Fruit fly (Drosophila melanogaster) whole organism, prepupa: ENCODE data around the gene LysRS.

Experiments used
- CG10631 ChIP-seq: fragments of 200-800 bp; sonication (Bioruptor generic); optimal IDR thresholded peaks from 2 replicates; lab custom pipeline; 2016; ENCODE audit warnings: missing biosample characterization, missing genetic modification characterization
- CG10669 ChIP-seq: fragments of 200-800 bp; sonication (Bioruptor generic); optimal IDR thresholded peaks from 3 replicates; lab custom pipeline; 2018; ENCODE audit warnings: missing biosample characterization, mild to moderate bottlenecking, missing genetic modification characterization, moderate library complexity
- CG11294 ChIP-seq: fragments of 200-800 bp; sonication (Bioruptor generic); IDR thresholded peaks from 2 replicates; pipeline ENCODE4 v1.3.6; 2022; ENCODE audit warnings: missing biosample characterization, missing genetic modification characterization
- CG11762 ChIP-seq: fragments of 200-800 bp; sonication (Bioruptor generic); optimal IDR thresholded peaks from 3 replicates; lab custom pipeline; 2016; ENCODE audit warnings: missing biosample characterization, missing genetic modification characterization; ENCODE audit not compliant: insufficient read depth
- CG15336 ChIP-seq: fragments of 200-800 bp; sonication (Bioruptor generic); IDR thresholded peaks from 2 replicates; pipeline ENCODE4 v1.3.6; 2022; ENCODE audit warnings: missing biosample characterization, missing genetic modification characterization
- CG1621 ChIP-seq: fragments of 200-800 bp; sonication (Bioruptor generic); optimal IDR thresholded peaks from 3 replicates; lab custom pipeline; 2018; ENCODE audit warnings: missing biosample characterization, mild to moderate bottlenecking, missing genetic modification characterization
- CG3032 ChIP-seq: fragments of 200-800 bp; optimal IDR thresholded peaks from 2 replicates; lab custom pipeline; 2019; ENCODE audit warnings: missing biosample characterization, mild to moderate bottlenecking, missing genetic modification characterization, moderate library complexity
- CG34406 ChIP-seq: fragments of 200-800 bp; sonication (Bioruptor generic); optimal IDR thresholded peaks from 3 replicates; lab custom pipeline; 2016; ENCODE audit warnings: missing biosample characterization, missing genetic modification characterization
- CG3919 ChIP-seq: fragments of 200-800 bp; sonication (Bioruptor generic); optimal IDR thresholded peaks from 3 replicates; lab custom pipeline; 2016; ENCODE audit warnings: missing biosample characterization, missing genetic modification characterization
- CG4318 ChIP-seq: fragments of 200-800 bp; sonication (Bioruptor generic); optimal IDR thresholded peaks from 3 replicates; lab custom pipeline; 2017; ENCODE audit warnings: missing biosample characterization, mild to moderate bottlenecking, missing genetic modification characterization
- CG6163 ChIP-seq: fragments of 200-800 bp; sonication (Bioruptor generic); IDR thresholded peaks from 3 replicates; pipeline ENCODE4 v1.3.6; 2022; ENCODE audit warnings: missing biosample characterization, missing genetic modification characterization
- CG6276 ChIP-seq: fragments of 200-800 bp; sonication (Bioruptor generic); optimal IDR thresholded peaks from 2 replicates; lab custom pipeline; 2017; ENCODE audit warnings: missing biosample characterization, mild to moderate bottlenecking, missing genetic modification characterization
- CG6808 ChIP-seq: fragments of 200-800 bp; sonication (Bioruptor generic); optimal IDR thresholded peaks from 3 replicates; lab custom pipeline; 2017; ENCODE audit warnings: missing biosample characterization, missing genetic modification characterization, mild to moderate bottlenecking, moderate library complexity, missing genetic modification reagents
- CG6854 ChIP-seq: fragments of 200-800 bp; sonication (Bioruptor generic); optimal IDR thresholded peaks from 2 replicates; lab custom pipeline; 2017; ENCODE audit warnings: missing biosample characterization, mild to moderate bottlenecking, missing genetic modification characterization
- CG7368 ChIP-seq: fragments of 200-800 bp; sonication (Bioruptor generic); optimal IDR thresholded peaks from 3 replicates; lab custom pipeline; 2016; ENCODE audit warnings: missing biosample characterization, missing genetic modification characterization
- CG8319 ChIP-seq: fragments of 200-800 bp; sonication (Bioruptor generic); optimal IDR thresholded peaks from 3 replicates; lab custom pipeline; 2016; ENCODE audit warnings: missing biosample characterization, missing genetic modification characterization
- CG8632 ChIP-seq: fragments of 200-800 bp; sonication (Bioruptor generic); optimal IDR thresholded peaks from 3 replicates; lab custom pipeline; 2016; ENCODE audit warnings: missing biosample characterization, missing genetic modification characterization
- Eip75B ChIP-seq: fragments of 200-800 bp; sonication (Bioruptor generic); optimal IDR thresholded peaks from 3 replicates; lab custom pipeline; 2016; ENCODE audit warnings: missing biosample characterization, missing genetic modification characterization
- Eip78C ChIP-seq: fragments of 200-800 bp; sonication (Bioruptor generic); peaks from one replicate; lab custom pipeline; 2016; ENCODE audit warnings: missing biosample characterization, missing genetic modification characterization
- Eip93F ChIP-seq: fragments of 200-800 bp; sonication (Bioruptor generic); optimal IDR thresholded peaks from 2 replicates; lab custom pipeline; 2016; ENCODE audit warnings: missing biosample characterization, mild to moderate bottlenecking, missing genetic modification characterization
- Ets21C ChIP-seq: fragments of 200-800 bp; sonication (Bioruptor generic); optimal IDR thresholded peaks from 3 replicates; lab custom pipeline; 2016; ENCODE audit warnings: missing biosample characterization, missing genetic modification characterization
- Ets96B ChIP-seq: fragments of 200-800 bp; optimal IDR thresholded peaks from 2 replicates; lab custom pipeline; 2019; ENCODE audit warnings: missing biosample characterization, mild to moderate bottlenecking, missing genetic modification characterization, moderate library complexity
- Hr38 ChIP-seq: sonication (Bioruptor generic); optimal IDR thresholded peaks from 2 replicates; lab custom pipeline; 2016; ENCODE audit warnings: missing biosample characterization, missing genetic modification characterization
- Hr39 ChIP-seq: fragments of 200-800 bp; sonication (Bioruptor generic); optimal IDR thresholded peaks from 2 replicates; lab custom pipeline; 2016; ENCODE audit warnings: missing biosample characterization, missing genetic modification characterization
- Hr4 ChIP-seq: fragments of 200-800 bp; sonication (Bioruptor generic); optimal IDR thresholded peaks from 3 replicates; lab custom pipeline; 2016; ENCODE audit warnings: missing biosample characterization, missing genetic modification characterization
- Lpt ChIP-seq: fragments of 200-800 bp; sonication (Bioruptor generic); optimal IDR thresholded peaks from 3 replicates; lab custom pipeline; 2016; ENCODE audit warnings: missing biosample characterization, missing genetic modification characterization
- Met ChIP-seq: fragments of 200-800 bp; sonication (Bioruptor generic); optimal IDR thresholded peaks from 3 replicates; lab custom pipeline; 2016; ENCODE audit warnings: missing biosample characterization, missing genetic modification characterization
- OdsH ChIP-seq: fragments of 200-800 bp; sonication (Bioruptor generic); optimal IDR thresholded peaks from 3 replicates; lab custom pipeline; 2016; ENCODE audit warnings: missing biosample characterization, missing genetic modification characterization
- Smox ChIP-seq: fragments of 200-800 bp; sonication (Bioruptor generic); optimal IDR thresholded peaks from 3 replicates; lab custom pipeline; 2016; ENCODE audit warnings: missing biosample characterization, missing genetic modification characterization
- Sox14 ChIP-seq: fragments of 200-800 bp; sonication (Bioruptor generic); optimal IDR thresholded peaks from 3 replicates; lab custom pipeline; 2016; ENCODE audit warnings: missing biosample characterization, missing genetic modification characterization
- Sox15 ChIP-seq: fragments of 200-800 bp; sonication (Bioruptor generic); optimal IDR thresholded peaks from 3 replicates; lab custom pipeline; 2016; ENCODE audit warnings: missing biosample characterization, missing genetic modification characterization
- achi ChIP-seq: fragments of 200-800 bp; sonication (Bioruptor generic); optimal IDR thresholded peaks from 3 replicates; lab custom pipeline; 2016; ENCODE audit warnings: missing biosample characterization, missing genetic modification characterization
- acj6 ChIP-seq: fragments of 200-800 bp; sonication (Bioruptor generic); optimal IDR thresholded peaks from 3 replicates; lab custom pipeline; 2016; ENCODE audit warnings: missing biosample characterization, missing genetic modification characterization
- cyc ChIP-seq: fragments of 200-800 bp; sonication (Bioruptor generic); optimal IDR thresholded peaks from 3 replicates; lab custom pipeline; 2016; ENCODE audit warnings: missing biosample characterization, missing genetic modification characterization
- dac ChIP-seq: fragments of 200-800 bp; sonication (Bioruptor generic); optimal IDR thresholded peaks from 2 replicates; lab custom pipeline; 2017; ENCODE audit warnings: missing biosample characterization, mild to moderate bottlenecking, missing genetic modification characterization
- dsx ChIP-seq: fragments of 200-800 bp; optimal IDR thresholded peaks from 3 replicates; lab custom pipeline; 2019; ENCODE audit warnings: missing biosample characterization, mild to moderate bottlenecking, missing genetic modification characterization, moderate library complexity; ENCODE audit not compliant: poor library complexity, severe bottlenecking
- esn ChIP-seq: fragments of 200-800 bp; sonication (Bioruptor generic); optimal IDR thresholded peaks from 2 replicates; lab custom pipeline; 2016; ENCODE audit warnings: missing biosample characterization, mild to moderate bottlenecking, missing genetic modification characterization, moderate library complexity
- fd59A ChIP-seq: fragments of 200-800 bp; sonication (Bioruptor generic); optimal IDR thresholded peaks from 2 replicates; lab custom pipeline; 2017; ENCODE audit warnings: missing biosample characterization, mild to moderate bottlenecking, missing genetic modification characterization, missing genetic modification reagents
- fd85E ChIP-seq: fragments of 200-800 bp; sonication (Bioruptor generic); optimal IDR thresholded peaks from 3 replicates; lab custom pipeline; 2016; ENCODE audit warnings: missing biosample characterization, missing genetic modification characterization
- fkh ChIP-seq: fragments of 200-800 bp; sonication (Bioruptor generic); optimal IDR thresholded peaks from 3 replicates; lab custom pipeline; 2017; ENCODE audit warnings: missing biosample characterization, mild to moderate bottlenecking, missing genetic modification characterization, moderate library complexity
- net ChIP-seq: fragments of 200-800 bp; sonication (Bioruptor generic); optimal IDR thresholded peaks from 3 replicates; lab custom pipeline; 2016; ENCODE audit warnings: missing biosample characterization, missing genetic modification characterization
- pdm3 ChIP-seq: fragments of 200-800 bp; sonication (Bioruptor generic); optimal IDR thresholded peaks from 3 replicates; lab custom pipeline; 2016; ENCODE audit warnings: missing biosample characterization, missing genetic modification characterization
- salr ChIP-seq, 2 experiments: fragments of 200-800 bp; sonication (Bioruptor generic); optimal IDR thresholded peaks; 3 replicates each; lab custom pipeline; 2016 to 2018; ENCODE audit warnings: missing biosample characterization in 2 of 2, missing genetic modification characterization in 2 of 2, mild to moderate bottlenecking in 1 of 2
- spab ChIP-seq: fragments of 200-800 bp; sonication (Bioruptor generic); optimal IDR thresholded peaks from 2 replicates; lab custom pipeline; 2017; ENCODE audit warnings: missing biosample characterization, mild to moderate bottlenecking, missing genetic modification characterization, missing genetic modification reagents
- svp ChIP-seq: fragments of 200-800 bp; sonication (Bioruptor generic); peaks from one replicate; lab custom pipeline; 2016; ENCODE audit warnings: missing biosample characterization, missing genetic modification characterization

LysRS gene

DNA sequence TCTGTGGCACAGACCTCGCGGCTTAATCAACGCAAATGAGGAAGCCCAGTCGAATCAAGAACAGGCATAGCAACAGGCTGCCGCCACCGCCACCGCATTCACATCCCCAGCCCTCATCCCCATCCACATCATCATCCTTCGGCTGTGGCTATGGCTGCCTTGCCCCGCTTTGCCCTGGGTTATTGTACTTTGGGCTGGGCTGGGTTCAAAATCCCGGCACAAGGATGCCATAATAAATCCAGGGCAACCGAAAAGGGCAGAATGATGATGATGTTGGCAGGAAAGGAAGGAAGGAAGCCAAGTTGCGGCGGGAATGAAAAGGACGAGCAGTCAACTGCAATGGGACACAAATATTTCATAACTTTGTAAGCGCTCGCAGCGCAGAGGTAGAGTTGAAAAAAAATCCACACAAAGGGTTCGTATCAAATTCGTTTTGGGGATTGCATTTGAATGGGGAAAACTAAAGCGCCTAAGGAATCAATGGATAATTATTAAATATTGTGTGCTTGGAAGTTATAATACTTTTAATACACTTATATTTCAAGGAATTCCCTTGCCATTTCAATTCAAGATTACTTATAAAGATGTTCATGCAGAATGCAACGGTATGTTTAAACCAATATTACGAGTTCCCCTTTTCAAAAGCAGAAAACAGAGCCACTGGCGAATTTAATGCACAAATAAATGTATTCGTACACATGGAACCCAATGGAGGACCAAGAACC is 47.5 kb upstream of the LysRS start (continued):
- TF ChIP-seq CG8319 (GFP tag; lab: Kevin White, UChicago): peak; percentile 19
- peak; percentile 50 for TF ChIP-seq Hr39 (GFP tag; lab: Kevin White, UChicago)
- TF ChIP-seq CG3032: peak; percentile 72
- TF ChIP-seq achi (GFP tag; lab: Kevin White, UChicago): peak; percentile 44
- TF ChIP-seq pdm3 (GFP tag; lab: Kevin White, UChicago): peak; percentile 62
- no peak for TF ChIP-seq CG6854 (GFP tag; lab: Kevin White, UChicago)
- peak; percentile 35 for TF ChIP-seq fd59A
- peak; percentile 55 for TF ChIP-seq Smox (GFP tag; lab: Kevin White, UChicago)
- TF ChIP-seq Eip93F (GFP tag; lab: Kevin White, UChicago): no peak
- peak; percentile 69 for TF ChIP-seq Eip75B (GFP tag; lab: Kevin White, UChicago)
- peak; percentile 54 for TF ChIP-seq CG3919 (GFP tag; lab: Kevin White, UChicago)
- TF ChIP-seq CG11294 (GFP tag; lab: Robert Waterston, UW): no peak
- TF ChIP-seq CG15336 (GFP tag; lab: Robert Waterston, UW): no peak; the same call in 1 of the 2 replicates
- TF ChIP-seq CG34406 (GFP tag; lab: Kevin White, UChicago): peak; percentile 32
- TF ChIP-seq dsx: peak; percentile 82
- peak; percentile 59 for TF ChIP-seq esn (GFP tag; lab: Kevin White, UChicago)
- TF ChIP-seq Met (GFP tag; lab: Kevin White, UChicago): peak; percentile 64
- TF ChIP-seq CG1621 (tag; lab: Kevin White, UChicago): peak; percentile 37
- TF ChIP-seq acj6: peak; percentile 61
- TF ChIP-seq cyc (GFP tag; lab: Kevin White, UChicago): peak; percentile 46
- no peak for TF ChIP-seq fd85E (GFP tag; lab: Kevin White, UChicago)
- peak; percentile 54 for TF ChIP-seq CG10631 (GFP tag; lab: Kevin White, UChicago)
- peak; percentile 12 for TF ChIP-seq CG11762 (GFP tag; lab: Kevin White, UChicago)
- TF ChIP-seq CG7368 (GFP tag; lab: Kevin White, UChicago): peak; percentile 21
- TF ChIP-seq Hr38 (GFP tag; lab: Kevin White, UChicago): no peak
- TF ChIP-seq Eip78C: peak; percentile 90
- TF ChIP-seq Sox15 (GFP tag; lab: Kevin White, UChicago): peak; percentile 13

DNA sequence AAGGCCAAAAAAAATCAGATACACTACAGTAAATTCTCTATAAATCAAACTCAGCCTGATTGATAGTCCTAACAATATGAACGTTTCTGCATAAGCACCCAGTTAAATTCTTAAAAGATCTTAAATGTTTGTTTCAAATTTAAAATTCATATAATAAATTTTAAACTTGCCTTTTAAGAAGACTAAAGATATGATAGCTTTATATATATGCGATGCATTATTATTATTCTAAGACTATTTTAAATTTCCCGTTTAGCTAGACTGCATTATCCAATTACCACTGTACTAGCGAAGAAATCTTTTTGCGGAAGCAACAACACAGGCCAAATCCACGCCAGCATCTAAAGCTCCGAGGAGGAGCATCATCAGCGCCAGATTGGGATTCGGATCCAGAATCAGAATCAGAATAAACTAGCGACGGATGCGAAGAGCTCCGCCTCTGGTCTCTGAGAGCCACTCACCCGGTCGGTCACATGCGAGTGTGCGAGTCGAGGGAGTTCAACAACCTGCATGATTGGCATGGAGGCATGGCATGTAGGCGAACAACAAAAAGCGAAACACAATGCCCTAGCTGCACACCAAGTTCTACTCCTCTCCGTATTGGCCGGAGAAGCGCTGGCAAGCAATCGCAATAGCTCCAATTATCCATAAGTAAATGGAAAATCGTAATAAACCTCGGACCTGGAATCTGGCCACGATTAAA is 45.5 kb upstream of the LysRS start:
- TF ChIP-seq Lpt (no peak), net (GFP tag; lab: Kevin White, UChicago) (no peak), CG8319 (GFP tag; lab: Kevin White, UChicago) (no peak), CG6854 (GFP tag; lab: Kevin White, UChicago) (no peak), dsx (peak; percentile 19), spab (GFP tag; lab: Kevin White, UChicago) (no peak), cyc (GFP tag; lab: Kevin White, UChicago) (no peak), Eip78C (peak; percentile 64), svp (GFP tag; lab: Kevin White, UChicago) (no peak), CG6808 (GFP tag; lab: Kevin White, UChicago) (peak; percentile 52), CG4318 (GFP tag; lab: Kevin White, UChicago) (peak; percentile 34), CG10631 (GFP tag; lab: Kevin White, UChicago) (peak; percentile 60), Hr4 (GFP tag; lab: Kevin White, UChicago) (peak; percentile 20), esn (GFP tag; lab: Kevin White, UChicago) (no peak), Ets96B (tag; lab: Kevin White, UChicago) (peak; percentile 30), fkh (GFP tag; lab: Kevin White, UChicago) (no peak), salr (GFP tag; optimal IDR thresholded peaks at IDR 0.05; lab: Kevin White, UChicago) (peak in 1 of 2 experiments; percentile 23), Ets21C (GFP tag; lab: Kevin White, UChicago) (no peak), Eip93F (GFP tag; lab: Kevin White, UChicago) (no peak), CG10669 (GFP tag; lab: Kevin White, UChicago) (peak; percentile 24), CG3919 (GFP tag; lab: Kevin White, UChicago) (peak; percentile 37), Sox14 (GFP tag; lab: Kevin White, UChicago) (peak; percentile 18), achi (GFP tag; lab: Kevin White, UChicago) (peak; percentile 30), Sox15 (GFP tag; lab: Kevin White, UChicago) (no peak), OdsH (GFP tag; lab: Kevin White, UChicago) (peak; percentile 11), Eip75B (GFP tag; lab: Kevin White, UChicago) (peak; percentile 29), fd59A (no peak), CG6163 (GFP tag; lab: Robert Waterston, UW) (no peak), CG7368 (GFP tag; lab: Kevin White, UChicago) (no peak), CG1621 (tag; lab: Kevin White, UChicago) (no peak), CG3032 (peak; percentile 39), CG6276 (GFP tag; lab: Kevin White, UChicago) (peak; percentile 51), fd85E (GFP tag; lab: Kevin White, UChicago) (no peak), dac (GFP tag; lab: Kevin White, UChicago) (no peak), CG8632 (GFP tag; lab: Kevin White, UChicago) (no peak)
